Worm (Caenorhabditis elegans): ENCODE results near the gene C52B11.5.

Gene C52B11.5

DNA sequence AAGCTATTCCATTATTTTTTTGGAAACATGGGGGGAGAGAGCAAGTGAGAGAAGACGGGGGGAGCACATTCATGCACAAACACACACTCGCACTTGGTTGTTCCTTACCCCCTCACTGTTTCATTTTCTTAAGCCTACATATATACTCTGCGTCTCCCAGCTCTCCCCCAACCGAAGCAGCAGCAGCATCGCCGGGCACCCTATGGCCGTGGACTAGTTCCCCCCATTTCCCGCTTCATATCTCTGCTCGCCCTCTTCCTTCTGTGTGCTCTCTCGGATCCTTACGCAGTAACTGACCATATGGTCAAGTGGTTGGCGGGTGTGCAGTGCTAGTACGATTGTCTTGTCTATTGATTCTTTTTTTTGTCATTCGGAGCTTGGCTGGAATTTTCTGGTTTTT, 29.7 kb downstream of the C52B11.5 start (continued):
- TF ChIP-seq mxl-3 (GFP tag; optimal IDR thresholded peaks at IDR 0.05) (peak; percentile 80), jun-1 (tag; optimal IDR thresholded peaks at IDR 0.05) (no peak), lin-15B (tag; optimal IDR thresholded peaks at IDR 0.05) (no peak), pha-4 (GFP tag; IDR thresholded peaks at IDR 0.05) (peak; percentile 44; the same call in 1 of the 2 replicates), pha-4 (tag; optimal IDR thresholded peaks at IDR 0.05) (no peak), ztf-7 (tag; optimal IDR thresholded peaks at IDR 0.05) (peak; percentile 33), lin-29 (GFP tag; IDR thresholded peaks at IDR 0.05) (no peak), spr-1 (tag; optimal IDR thresholded peaks at IDR 0.05) (no peak), nhr-11 (tag; optimal IDR thresholded peaks at IDR 0.05) (peak; percentile 59), egl-27 (tag; optimal IDR thresholded peaks at IDR 0.05) (no peak), ztf-11 (tag; optimal IDR thresholded peaks at IDR 0.05) (no peak), nhr-237 (tag; optimal IDR thresholded peaks at IDR 0.05) (no peak), mdt-29 (GFP tag; IDR thresholded peaks at IDR 0.05) (0 out of 2 replicates have a peak, but pooled peaks have one; percentile 14), F26F4.8 (GFP tag; conservative IDR thresholded peaks at IDR 0.05) (no peak), vab-7 (GFP tag; IDR thresholded peaks at IDR 0.05) (no peak), ZK337.2 (GFP tag; IDR thresholded peaks at IDR 0.05) (no peak), ceh-28 (tag; optimal IDR thresholded peaks at IDR 0.05) (no peak), nhr-41 (GFP tag; IDR thresholded peaks at IDR 0.05) (no peak), F44E2.7 (GFP tag; IDR thresholded peaks at IDR 0.05) (no peak), fos-1 (tag; optimal IDR thresholded peaks at IDR 0.05) (no peak), lin-1 (GFP tag; IDR thresholded peaks at IDR 0.05) (no peak), lin-38 (GFP tag; IDR thresholded peaks at IDR 0.05) (peak; percentile 44; the same call in 1 of the 2 replicates), Y5F2A.4 (GFP tag; optimal IDR thresholded peaks at IDR 0.05) (no peak), snpc-1.2 (GFP tag; IDR thresholded peaks at IDR 0.05) (no peak)

DNA sequence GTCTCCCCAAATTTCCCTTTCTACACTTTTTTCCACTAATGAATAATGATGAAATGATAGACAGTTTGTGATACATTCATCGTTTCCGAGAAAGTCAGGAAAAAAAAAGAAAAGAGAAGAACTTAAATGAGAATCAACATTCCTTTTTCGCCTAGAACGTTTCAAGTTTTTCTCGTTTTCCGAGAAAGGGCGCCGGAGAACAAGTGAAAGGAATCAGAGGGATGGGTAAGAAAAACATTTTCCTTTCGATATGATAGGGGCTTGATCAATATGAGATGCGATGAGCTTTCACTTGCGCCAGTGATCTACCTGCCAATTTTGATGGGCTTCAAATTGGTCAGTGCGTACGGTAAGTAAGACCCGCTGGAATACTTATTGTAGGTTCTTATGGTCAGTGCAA, 36.9 kb downstream of the C52B11.5 start:
- no peak for TF ChIP-seq daf-8 (GFP tag; IDR thresholded peaks at IDR 0.05)
- TF ChIP-seq fkh-10 (GFP tag; optimal IDR thresholded peaks at IDR 0.05), result no peak
- peak; percentile 78 for TF ChIP-seq aha-1 (tag)
- peak; percentile 32 for TF ChIP-seq hlh-11 (tag; optimal IDR thresholded peaks at IDR 0.05)
- TF ChIP-seq egl-43 (GFP tag; IDR thresholded peaks at IDR 0.05), result no peak
- peak; percentile 17 for TF ChIP-seq nhr-28 (tag; optimal IDR thresholded peaks at IDR 0.05)

DNA sequence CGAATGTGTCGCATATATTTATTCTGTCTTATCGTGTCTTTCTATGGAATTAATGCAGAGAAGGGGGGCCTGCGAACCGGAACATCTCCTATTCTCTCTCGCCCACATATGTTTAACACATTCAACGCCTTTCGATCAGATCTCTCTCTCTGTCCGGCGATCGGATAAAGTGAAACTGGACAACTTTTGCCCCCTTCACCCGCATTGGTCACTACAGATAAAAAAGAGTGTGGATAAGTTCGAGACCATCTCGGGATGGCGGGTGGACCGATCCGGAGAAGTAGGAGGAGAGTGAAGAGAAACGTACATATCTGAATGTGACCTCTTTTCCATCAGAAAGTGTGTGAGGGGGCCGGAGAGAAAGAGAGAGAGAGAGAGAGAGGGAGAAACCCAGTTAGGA, 38.5 kb downstream of the C52B11.5 start, which contains the start of gene H42K12.3:
TSS of gene H42K12.3 (plus strand) at position 308 of the 400 bp plus-strand sequence.
- TF ChIP-seq hlh-11 (tag; optimal IDR thresholded peaks at IDR 0.05) (peak; percentile 12), T20F7.1 (GFP tag; optimal IDR thresholded peaks at IDR 0.05) (no peak)

DNA sequence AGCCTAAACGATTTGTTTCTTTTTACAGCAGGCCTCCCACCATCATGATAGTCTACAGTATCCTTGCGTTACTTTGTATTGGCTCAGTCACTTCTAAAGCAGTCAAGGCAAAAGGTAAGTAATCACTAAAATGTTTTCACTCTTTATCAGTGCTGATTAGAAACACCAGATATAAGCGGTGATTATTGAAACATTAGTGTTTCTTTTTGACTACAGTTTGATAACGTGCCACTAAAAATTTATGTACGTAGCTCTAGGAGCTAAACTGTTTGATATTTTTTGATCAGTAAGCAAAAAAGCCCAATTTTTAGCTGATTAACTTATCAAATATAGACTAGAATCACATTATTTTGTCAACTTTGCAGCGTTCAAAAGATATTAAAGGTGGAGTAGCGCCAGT, 39.0 kb downstream of the C52B11.5 start:
- TF ChIP-seq nhr-28 (tag; optimal IDR thresholded peaks at IDR 0.05) (peak; percentile 42), daf-16 (GFP tag; optimal IDR thresholded peaks at IDR 0.05) (no peak), daf-16 (tag; optimal IDR thresholded peaks at IDR 0.05) (peak; percentile 54), lsy-2 (tag; optimal IDR thresholded peaks at IDR 0.05) (no peak), aha-1 (tag) (peak; percentile 86), pqm-1 (tag; optimal IDR thresholded peaks at IDR 0.05) (peak; percentile 1)

DNA sequence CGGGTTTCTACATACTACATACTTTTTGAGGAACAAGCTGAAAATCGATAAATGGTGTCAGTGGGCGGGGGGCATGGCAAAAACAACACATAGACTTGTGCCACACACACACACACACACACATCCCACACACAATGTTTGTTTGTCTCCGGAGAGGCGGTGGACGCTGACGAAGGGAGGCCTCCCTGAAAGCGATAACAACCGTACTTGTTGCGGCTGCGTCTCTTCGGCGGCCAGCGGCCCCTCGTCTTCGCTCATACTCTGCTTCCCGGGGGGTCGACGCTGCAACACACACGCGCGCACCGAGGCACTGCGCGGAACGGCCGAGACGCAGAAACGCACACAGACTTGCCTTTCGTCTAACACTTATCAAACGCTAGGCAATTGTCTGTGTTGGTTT, 47.1 kb downstream of the C52B11.5 start:
- TF ChIP-seq dmd-8 (GFP tag; IDR thresholded peaks at IDR 0.05), result 0 out of 2 replicates have a peak, but pooled peaks have one; percentile 9
- TF ChIP-seq ama-1 (optimal IDR thresholded peaks at IDR 0.05), result no peak
- TF ChIP-seq tra-1 (GFP tag; IDR thresholded peaks at IDR 0.05), result peak; percentile 69; the same call in 1 of the 2 replicates
- TF ChIP-seq hlh-11 (tag; optimal IDR thresholded peaks at IDR 0.05), result peak; percentile 88
- peak; percentile 72 for TF ChIP-seq egl-43 (GFP tag; IDR thresholded peaks at IDR 0.05)
- TF ChIP-seq gei-8 (GFP tag; optimal IDR thresholded peaks at IDR 0.05), result no peak
- TF ChIP-seq nhr-76 (tag; optimal IDR thresholded peaks at IDR 0.05), result no peak
- TF ChIP-seq zfp-3 (GFP tag; conservative IDR thresholded peaks at IDR 0.05), result no peak
- peak; percentile 27 for TF ChIP-seq nhr-11 (tag; optimal IDR thresholded peaks at IDR 0.05)
- TF ChIP-seq ceh-62 (tag; optimal IDR thresholded peaks at IDR 0.05), result no peak
- peak; percentile 72 for TF ChIP-seq dmd-6 (GFP tag; IDR thresholded peaks at IDR 0.05)
- TF ChIP-seq ctbp-1 (GFP tag; IDR thresholded peaks at IDR 0.05), result peak; percentile 65; the same call in 1 of the 2 replicates
- TF ChIP-seq nhr-41 (GFP tag; IDR thresholded peaks at IDR 0.05), result 0 out of 2 replicates have a peak, but pooled peaks have one; percentile 36
- TF ChIP-seq unc-62 (GFP tag; optimal IDR thresholded peaks at IDR 0.05 in 1 of 2), result no peak
- no peak for TF ChIP-seq unc-62 (tag; optimal IDR thresholded peaks at IDR 0.05)
- no peak for TF ChIP-seq zfp-2 (tag; optimal IDR thresholded peaks at IDR 0.05)
- TF ChIP-seq unc-39 (tag; optimal IDR thresholded peaks at IDR 0.05), result no peak
